Fruit fly (Drosophila melanogaster): ENCODE data around the gene Edc3.
A peak's percentile ranks its signal among the peaks of the same experiment; 100 is the strongest.

DNA sequence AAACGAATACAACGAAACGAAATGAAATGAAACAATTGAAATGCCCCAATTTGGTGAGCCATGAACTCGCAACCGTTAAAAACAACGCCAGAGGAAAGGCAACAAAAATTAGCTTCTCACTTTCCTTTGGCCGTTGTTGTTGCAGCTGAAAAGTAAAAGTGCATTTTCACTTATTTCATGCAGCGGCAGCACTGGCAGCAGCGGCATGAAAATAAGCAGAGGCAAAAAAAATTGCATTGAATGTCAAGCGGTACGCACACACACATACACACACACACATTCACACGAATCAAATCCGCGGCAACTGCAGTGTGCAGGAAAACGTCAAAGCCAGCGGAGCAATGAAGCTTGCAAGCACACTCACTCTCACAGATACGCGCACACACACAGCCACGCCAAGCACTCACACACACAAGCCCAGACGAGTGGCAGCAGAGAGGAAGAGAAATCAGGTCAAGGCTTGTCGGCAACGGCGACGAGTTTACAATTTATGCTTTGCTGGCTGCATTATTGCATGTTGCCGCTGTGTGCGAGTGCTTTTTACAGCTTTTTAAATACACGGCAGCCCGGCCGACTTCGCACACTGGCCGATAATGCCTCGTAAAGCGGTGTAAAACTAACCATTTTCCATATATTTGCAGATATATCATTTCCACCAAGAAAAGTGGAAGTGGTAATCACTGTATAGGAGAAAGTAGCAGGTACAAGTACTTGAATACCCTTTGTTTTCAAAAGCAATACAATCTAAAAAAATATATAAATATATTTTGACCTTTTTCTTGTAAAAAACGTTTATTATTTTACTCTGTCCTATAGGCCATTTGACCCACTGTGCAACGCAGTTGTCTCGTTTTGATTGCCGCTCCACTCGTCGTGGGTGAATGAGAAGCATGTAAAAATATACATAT lies 36.9 kb upstream of the Edc3 start:
- TF ChIP-seq CG12744 (GFP tag; optimal IDR thresholded peaks at IDR 0.05) = no peak
- no peak for TF ChIP-seq pita (GFP tag; optimal IDR thresholded peaks at IDR 0.05)
- 0 out of 2 replicates have a peak, but pooled peaks have one; percentile 20 for TF ChIP-seq ranshi (GFP tag; IDR thresholded peaks at IDR 0.05)
- TF ChIP-seq CG14860 (GFP tag; IDR thresholded peaks at IDR 0.05; ENCODE audit: partially characterized antibody) = 0 out of 3 replicates have a peak, but pooled peaks have one; percentile 45
- TF ChIP-seq CG1602 (GFP tag; optimal IDR thresholded peaks at IDR 0.05) = peak; percentile 72
- no peak for TF ChIP-seq CG34376 (GFP tag; optimal IDR thresholded peaks at IDR 0.05)
- TF ChIP-seq row (GFP tag; IDR thresholded peaks at IDR 0.05) = peak; percentile 87
- TF ChIP-seq fd64A (GFP tag; optimal IDR thresholded peaks at IDR 0.05) = peak; percentile 69
- peak; percentile 58 for TF ChIP-seq CG12071 (GFP tag; optimal IDR thresholded peaks at IDR 0.05)
- peak; percentile 80 for TF ChIP-seq CG34422 (GFP tag; IDR thresholded peaks at IDR 0.05)
- TF ChIP-seq bowl (GFP tag; IDR thresholded peaks at IDR 0.05) = peak; percentile 54; the same call in 1 of the 2 replicates
- TF ChIP-seq CG4617 (GFP tag; optimal IDR thresholded peaks at IDR 0.05; ENCODE audit: borderline replicate concordance) = peak; percentile 30
- no peak for TF ChIP-seq cas (GFP tag; IDR thresholded peaks at IDR 0.05)
